Worm (Caenorhabditis elegans) whole organism, L4/young adult: ENCODE measurements around the gene ttll-15.

ENCODE experiments used
- W03F9.2 ChIP-seq: fragments of 150-350 bp; optimal IDR thresholded peaks from 2 replicates; lab custom pipeline; 2014; ENCODE audit warnings: missing biosample characterization, missing genetic modification characterization
- dao-5 ChIP-seq: sonication (generic microtip); optimal IDR thresholded peaks from 2 replicates; lab custom pipeline; 2016; ENCODE audit warnings: missing genotype, missing genetic modification characterization, moderate library complexity, missing compliant biosample characterization
- him-1 ChIP-seq: sonication (generic microtip); optimal IDR thresholded peaks from 2 replicates; lab custom pipeline; 2016; ENCODE audit warnings: missing genotype, missing genetic modification reagents, missing genetic modification characterization, missing compliant biosample characterization

- TF ChIP-seq him-1 (tag; lab: Kevin White, UChicago) = no peak
- TF ChIP-seq W03F9.2 (tag; lab: Kevin White, UChicago) = no peak
- no peak for TF ChIP-seq dao-5 (tag; lab: Kevin White, UChicago)
Measured at ce11 chrV:10379293-10379692, 21.0 kb downstream of the ttll-15 start, which contains the start of gene AC3.12.
